Fruit fly (Drosophila melanogaster) whole organism, embryonic: ENCODE data around the gene CG5509.
A peak's percentile ranks its signal among the peaks of the same experiment; 100 is the strongest.

Source experiments
- CG1024 ChIP-seq: fragments of 200-800 bp; sonication (Bioruptor generic); IDR thresholded peaks from 2 replicates; pipeline ENCODE4 v1.3.6; 2022; ENCODE audit warnings: missing biosample characterization, missing genetic modification characterization
- CG10366 ChIP-seq: fragments of 200-800 bp; sonication (Bioruptor generic); IDR thresholded peaks from 2 replicates; pipeline ENCODE4 v1.3.6; 2022; ENCODE audit warnings: missing biosample characterization, missing genetic modification characterization
- CG11695 ChIP-seq: fragments of 200-800 bp; sonication (Bioruptor generic); IDR thresholded peaks from 3 replicates; pipeline ENCODE4 v1.3.6; 2022; ENCODE audit warnings: missing biosample characterization, missing genetic modification characterization
- CG11696 ChIP-seq: fragments of 200-800 bp; sonication (Bioruptor generic); IDR thresholded peaks from 2 replicates; pipeline ENCODE4 v1.3.6; 2022; ENCODE audit warnings: missing biosample characterization, missing genetic modification characterization
- CG11723 ChIP-seq: fragments of 200-800 bp; sonication (Bioruptor generic); optimal IDR thresholded peaks from 2 replicates; lab custom pipeline; 2017; ENCODE audit warnings: missing biosample characterization, mild to moderate bottlenecking, missing genetic modification characterization
- CG12155 ChIP-seq: fragments of 200-800 bp; sonication (Bioruptor generic); optimal IDR thresholded peaks from 3 replicates; lab custom pipeline; 2016; ENCODE audit warnings: missing biosample characterization, missing genetic modification characterization
- CG12659 ChIP-seq: fragments of 200-800 bp; sonication (Bioruptor generic); optimal IDR thresholded peaks from 3 replicates; lab custom pipeline; 2017; ENCODE audit warnings: mild to moderate bottlenecking, missing biosample characterization, missing genetic modification reagents, missing genetic modification characterization
- CG14667 ChIP-seq: fragments of 200-800 bp; sonication (Bioruptor generic); IDR thresholded peaks from 2 replicates; pipeline ENCODE4 v1.3.6; 2022; ENCODE audit warnings: missing biosample characterization, missing genetic modification characterization
- CG15011 ChIP-seq: fragments of 200-800 bp; sonication (Bioruptor generic); optimal IDR thresholded peaks from 3 replicates; lab custom pipeline; 2018; ENCODE audit warnings: missing biosample characterization, mild to moderate bottlenecking, missing genetic modification characterization
- CG1602 ChIP-seq: fragments of 200-800 bp; sonication (Bioruptor generic); optimal IDR thresholded peaks from 3 replicates; lab custom pipeline; 2016; ENCODE audit warnings: missing biosample characterization, missing genetic modification characterization
- CG17912 ChIP-seq: fragments of 200-800 bp; sonication (Bioruptor generic); optimal IDR thresholded peaks from 2 replicates; lab custom pipeline; 2018; ENCODE audit warnings: missing biosample characterization, mild to moderate bottlenecking, missing genetic modification characterization
- CG1832 ChIP-seq: fragments of 200-800 bp; sonication (Bioruptor generic); optimal IDR thresholded peaks from 2 replicates; lab custom pipeline; 2017; ENCODE audit warnings: missing biosample characterization, mild to moderate bottlenecking, missing genetic modification characterization, inconsistent platforms
- CG2116 ChIP-seq: fragments of 200-800 bp; sonication (Bioruptor generic); optimal IDR thresholded peaks from 3 replicates; lab custom pipeline; 2018; ENCODE audit warnings: missing biosample characterization, mild to moderate bottlenecking, missing genetic modification characterization
- CG31365 ChIP-seq: fragments of 200-800 bp; sonication (Bioruptor generic); optimal IDR thresholded peaks from 2 replicates; lab custom pipeline; 2018; ENCODE audit warnings: missing biosample characterization, mild to moderate bottlenecking, missing genetic modification characterization
- CG3726 ChIP-seq: fragments of 200-800 bp; sonication (Bioruptor generic); IDR thresholded peaks from 3 replicates; pipeline ENCODE4, ENCODE4 v1.3.6; 2022; ENCODE audit warnings: missing biosample characterization, missing genetic modification characterization
- CG3995 ChIP-seq: fragments of 200-800 bp; sonication (Bioruptor generic); optimal IDR thresholded peaks from 3 replicates; lab custom pipeline; 2016; ENCODE audit warnings: missing biosample characterization, missing genetic modification characterization
- CG4360 ChIP-seq: fragments of 200-800 bp; sonication (Bioruptor generic); IDR thresholded peaks from 2 replicates; pipeline ENCODE4 v1.3.6; 2022; ENCODE audit warnings: missing biosample characterization, missing genetic modification characterization
- CG43689 ChIP-seq: fragments of 200-800 bp; sonication (Bioruptor generic); IDR thresholded peaks from 2 replicates; pipeline ENCODE4 v1.3.6; 2022; ENCODE audit warnings: missing biosample characterization, missing genetic modification characterization
- CG9817 ChIP-seq: fragments of 200-800 bp; sonication (Bioruptor generic); optimal IDR thresholded peaks from 2 replicates; lab custom pipeline; 2018; ENCODE audit warnings: missing biosample characterization, mild to moderate bottlenecking, missing genetic modification characterization, moderate library complexity
- Camta ChIP-seq: fragments of 200-800 bp; sonication (Bioruptor generic); optimal IDR thresholded peaks from 2 replicates; lab custom pipeline; 2016; ENCODE audit warnings: missing biosample characterization, missing genetic modification characterization
- Dfd ChIP-seq, 2 experiments: fragments of >200 bp; optimal IDR thresholded peaks; 2 replicates each; lab custom pipeline; 2017; ENCODE audit warnings: missing biosample characterization in 2 of 2, missing genetic modification characterization in 2 of 2
- Dip3 ChIP-seq: fragments of 200-800 bp; sonication (Bioruptor generic); optimal IDR thresholded peaks from 3 replicates; lab custom pipeline; 2016; ENCODE audit warnings: missing biosample characterization, missing genetic modification characterization
- Dll ChIP-seq: fragments of 200-800 bp; sonication (Bioruptor generic); IDR thresholded peaks from 4 replicates; pipeline ENCODE4 v1.3.6; 2022; ENCODE audit warnings: missing biosample characterization, missing genetic modification characterization; ENCODE audit not compliant: partially characterized antibody
- Dref ChIP-seq: fragments of 200-800 bp; sonication (Bioruptor generic); IDR thresholded peaks from 2 replicates; pipeline ENCODE4 v1.3.6; 2022; ENCODE audit warnings: missing biosample characterization, missing genetic modification characterization
- Drgx ChIP-seq: fragments of 200-800 bp; sonication (Bioruptor generic); IDR thresholded peaks from 2 replicates; pipeline ENCODE4 v1.3.6; 2022; ENCODE audit warnings: missing biosample characterization, missing genetic modification characterization
- Elba2 ChIP-seq: fragments of 200-800 bp; sonication (Bioruptor generic); optimal IDR thresholded peaks from 3 replicates; lab custom pipeline; 2016; ENCODE audit warnings: missing biosample characterization, missing genetic modification characterization
- Ets65A ChIP-seq: fragments of 200-800 bp; sonication (Bioruptor generic); peaks from one replicate; lab custom pipeline; 2016; ENCODE audit warnings: missing biosample characterization, missing genetic modification characterization
- HLHmδ ChIP-seq: fragments of 200-800 bp; sonication (Bioruptor generic); optimal IDR thresholded peaks from 2 replicates; lab custom pipeline; 2018; ENCODE audit warnings: missing biosample characterization, mild to moderate bottlenecking, missing genetic modification characterization, moderate library complexity
- Hr78 ChIP-seq, 2 experiments: fragments of 200-800 bp in 1 of 2; fragments of >200 bp in 1 of 2; sonication (Bioruptor generic) in 1 of 2; optimal IDR thresholded peaks; 2 replicates each; lab custom pipeline; 2017 to 2019; ENCODE audit warnings: missing biosample characterization in 2 of 2, missing genetic modification characterization in 2 of 2, mild to moderate bottlenecking in 1 of 2, moderate library complexity in 1 of 2
- Hsf ChIP-seq: fragments of 200-800 bp; sonication (Bioruptor generic); optimal IDR thresholded peaks from 3 replicates; lab custom pipeline; 2016; ENCODE audit warnings: missing biosample characterization, missing genetic modification characterization
- Jarid2 ChIP-seq: fragments of 200-800 bp; sonication (Bioruptor generic); optimal IDR thresholded peaks from 3 replicates; lab custom pipeline; 2017; ENCODE audit warnings: mild to moderate bottlenecking, missing biosample characterization, missing genetic modification reagents, missing genetic modification characterization
- Lhr ChIP-seq: fragments of 200-800 bp; sonication (Bioruptor generic); optimal IDR thresholded peaks from 3 replicates; lab custom pipeline; 2017; ENCODE audit warnings: mild to moderate bottlenecking, missing biosample characterization, missing genetic modification reagents, missing genetic modification characterization
- Mad ChIP-seq: fragments of 200-800 bp; sonication (Bioruptor generic); optimal IDR thresholded peaks from 2 replicates; lab custom pipeline; 2016; ENCODE audit warnings: missing biosample characterization, missing genetic modification characterization
- Myb ChIP-seq: fragments of 200-800 bp; sonication (Bioruptor generic); optimal IDR thresholded peaks from 2 replicates; lab custom pipeline; 2016; ENCODE audit warnings: missing biosample characterization, missing genetic modification characterization
- NFAT ChIP-seq: fragments of 200-800 bp; sonication (Bioruptor generic); IDR thresholded peaks from 2 replicates; pipeline ENCODE4 v1.3.6; 2022; ENCODE audit warnings: missing biosample characterization, missing genetic modification characterization
- bbx ChIP-seq: fragments of 200-800 bp; sonication (Bioruptor generic); IDR thresholded peaks from 2 replicates; pipeline ENCODE4 v1.3.6; 2022; ENCODE audit warnings: missing biosample characterization, missing genetic modification characterization; ENCODE audit not compliant: partially characterized antibody
- bowl ChIP-seq: fragments of 200-800 bp; sonication (Bioruptor generic); IDR thresholded peaks from 2 replicates; pipeline ENCODE4 v1.3.6; 2022; ENCODE audit warnings: missing biosample characterization, missing genetic modification characterization
- cad ChIP-seq: fragments of >200 bp; optimal IDR thresholded peaks from 2 replicates; lab custom pipeline; 2017; ENCODE audit warnings: missing biosample characterization, missing genetic modification characterization
- cas ChIP-seq: fragments of 200-800 bp; sonication (Bioruptor generic); IDR thresholded peaks from 2 replicates; pipeline ENCODE4 v1.3.6; 2022; ENCODE audit warnings: missing biosample characterization, missing genetic modification characterization
- chm ChIP-seq: fragments of 200-800 bp; sonication (Bioruptor generic); IDR thresholded peaks from 2 replicates; pipeline ENCODE4 v1.3.6; 2022; ENCODE audit warnings: missing biosample characterization, missing genetic modification characterization
- danr ChIP-seq: fragments of 200-800 bp; sonication (Bioruptor generic); IDR thresholded peaks from 2 replicates; pipeline ENCODE4 v1.3.6; 2022; ENCODE audit warnings: missing biosample characterization, missing genetic modification characterization
- fd96Cb ChIP-seq: fragments of 200-800 bp; sonication (Bioruptor generic); optimal IDR thresholded peaks from 2 replicates; lab custom pipeline; 2018; ENCODE audit warnings: missing biosample characterization, mild to moderate bottlenecking, missing genetic modification characterization, moderate library complexity
- ftz-f1 ChIP-seq: fragments of 200-800 bp; sonication (Bioruptor generic); optimal IDR thresholded peaks from 2 replicates; lab custom pipeline; 2016; ENCODE audit warnings: missing biosample characterization, missing genetic modification characterization
- gcm ChIP-seq: fragments of 200-800 bp; sonication (Bioruptor generic); optimal IDR thresholded peaks from 2 replicates; lab custom pipeline; 2019; ENCODE audit warnings: missing biosample characterization, mild to moderate bottlenecking, missing genetic modification characterization, moderate library complexity
- ind ChIP-seq: fragments of 200-800 bp; sonication (Bioruptor generic); optimal IDR thresholded peaks from 3 replicates; lab custom pipeline; 2016; ENCODE audit warnings: missing biosample characterization, missing genetic modification characterization
- jigr1 ChIP-seq: fragments of 200-800 bp; sonication (Bioruptor generic); IDR thresholded peaks from 3 replicates; pipeline ENCODE4 v1.3.6; 2022; ENCODE audit warnings: missing biosample characterization, missing genetic modification characterization
- lbe ChIP-seq: fragments of 200-800 bp; sonication (Bioruptor generic); optimal IDR thresholded peaks from 2 replicates; lab custom pipeline; 2016; ENCODE audit warnings: missing biosample characterization, mild to moderate bottlenecking, missing genetic modification characterization
- pita ChIP-seq: fragments of 200-800 bp; sonication (Bioruptor generic); optimal IDR thresholded peaks from 2 replicates; lab custom pipeline; 2017; ENCODE audit warnings: missing biosample characterization, mild to moderate bottlenecking, missing genetic modification characterization
- psq ChIP-seq: fragments of 200-800 bp; sonication (Bioruptor generic); optimal IDR thresholded peaks from 2 replicates; lab custom pipeline; 2017; ENCODE audit warnings: missing biosample characterization, missing genetic modification characterization
- usp ChIP-seq: fragments of >200 bp; optimal IDR thresholded peaks from 2 replicates; lab custom pipeline; 2017; ENCODE audit warnings: missing biosample characterization, missing genetic modification characterization
- vvl ChIP-seq: fragments of 200-800 bp; sonication (Bioruptor generic); IDR thresholded peaks from 2 replicates; pipeline ENCODE4 v1.3.6; 2022; ENCODE audit warnings: missing biosample characterization, missing genetic modification characterization
- wor ChIP-seq: fragments of 200-800 bp; sonication (Bioruptor generic); IDR thresholded peaks from 2 replicates; pipeline ENCODE4 v1.3.6; 2022; ENCODE audit warnings: missing biosample characterization, missing genetic modification characterization
- zfh1 ChIP-seq: fragments of 200-800 bp; sonication (Bioruptor generic); IDR thresholded peaks from 3 replicates; pipeline ENCODE4 v1.3.6; 2022; ENCODE audit warnings: missing biosample characterization, missing genetic modification characterization

CG5509 gene

DNA sequence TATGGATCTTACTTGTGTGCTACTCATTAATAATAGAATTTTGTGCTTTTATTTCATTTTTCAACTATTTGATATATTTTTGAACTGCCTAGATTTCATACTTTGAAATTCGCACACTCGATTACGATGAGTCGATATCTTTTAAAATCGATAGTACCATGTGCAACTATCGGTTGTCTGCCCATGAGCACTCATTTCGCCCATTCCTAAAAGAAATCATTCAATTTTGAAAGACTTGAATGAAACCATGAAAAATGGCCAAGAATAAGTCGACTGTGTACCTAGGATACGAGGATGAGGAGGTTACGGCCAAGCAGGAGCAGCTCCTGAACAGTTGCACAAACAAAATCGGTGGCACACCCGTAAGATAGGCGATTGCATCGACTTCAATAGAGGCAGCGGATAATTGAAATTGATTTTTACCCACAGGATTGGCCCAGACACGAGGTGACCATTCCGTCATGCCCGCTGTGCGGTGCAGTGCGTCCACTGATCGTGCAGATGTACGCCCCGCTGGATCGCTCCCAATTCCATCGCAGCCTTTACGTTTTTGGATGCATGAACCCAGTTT, 4.2 kb downstream of the CG5509 start, which contains the start of gene trus (continued):
- TF ChIP-seq ftz-f1 (no peak), pita (GFP tag; lab: Kevin White, UChicago) (no peak), CG3726 (GFP tag; lab: Robert Waterston, UW) (no peak), cad (GFP tag; lab: Kevin White, UChicago) (no peak), gcm (GFP tag; lab: Kevin White, UChicago) (no peak), fd96Cb (tag; lab: Kevin White, UChicago) (no peak), lbe (GFP tag; lab: Kevin White, UChicago) (no peak), bowl (GFP tag; lab: Robert Waterston, UW) (no peak), Dref (GFP tag; lab: Robert Waterston, UW) (peak; percentile 93), NFAT (GFP tag; lab: Robert Waterston, UW) (no peak), Drgx (GFP tag; lab: Robert Waterston, UW) (no peak), CG11695 (GFP tag; lab: Robert Waterston, UW) (no peak), CG14667 (GFP tag; lab: Robert Waterston, UW) (no peak), CG9817 (tag; lab: Kevin White, UChicago) (no peak), chm (GFP tag; lab: Robert Waterston, UW) (no peak), CG4360 (GFP tag; lab: Robert Waterston, UW) (no peak), cas (GFP tag; lab: Robert Waterston, UW) (no peak), Hr78 (GFP tag; optimal IDR thresholded peaks at IDR 0.05; lab: Kevin White, UChicago) (no peak), Dfd (GFP tag; optimal IDR thresholded peaks at IDR 0.05; lab: Kevin White, UChicago) (no peak), CG11696 (no peak), Mad (no peak), CG12659 (GFP tag; lab: Kevin White, UChicago) (peak; percentile 24), jigr1 (GFP tag; lab: Robert Waterston, UW) (no peak), CG2116 (GFP tag; lab: Kevin White, UChicago) (peak; percentile 79), vvl (GFP tag; lab: Robert Waterston, UW) (no peak), Elba2 (no peak), CG15011 (GFP tag; lab: Kevin White, UChicago) (no peak), psq (no peak), Dll (GFP tag; lab: Robert Waterston, UW) (peak; percentile 92), bbx (GFP tag; lab: Robert Waterston, UW) (peak; percentile 93), CG1832 (GFP tag; lab: Kevin White, UChicago) (no peak), Myb (GFP tag; lab: Kevin White, UChicago) (peak; percentile 44), HLHmδ (no peak), Camta (GFP tag; lab: Kevin White, UChicago) (no peak), zfh1 (GFP tag; lab: Robert Waterston, UW) (no peak), Hsf (GFP tag; lab: Kevin White, UChicago) (no peak), wor (GFP tag; lab: Robert Waterston, UW) (no peak), ind (no peak), CG11723 (GFP tag; lab: Kevin White, UChicago) (no peak), CG1602 (no peak), Lhr (GFP tag; lab: Kevin White, UChicago) (no peak), CG3995 (GFP tag; lab: Kevin White, UChicago) (no peak), Jarid2 (GFP tag; lab: Kevin White, UChicago) (no peak), CG1024 (GFP tag; lab: Robert Waterston, UW) (no peak), danr (GFP tag; lab: Robert Waterston, UW) (no peak), CG17912 (GFP tag; lab: Kevin White, UChicago) (no peak), CG43689 (GFP tag; lab: Robert Waterston, UW) (no peak), Dip3 (GFP tag; lab: Kevin White, UChicago) (no peak), CG10366 (no peak), CG12155 (GFP tag; lab: Kevin White, UChicago) (no peak), CG31365 (no peak), usp (GFP tag; lab: Kevin White, UChicago) (no peak), Ets65A (GFP tag; lab: Kevin White, UChicago) (no peak)
